Worm (Caenorhabditis elegans) whole organism, late embryonic: Measurements from ENCODE around the gene F26A1.19.

Experiments
- Y22D7AL.16 ChIP-seq: sonication (generic microtip); optimal IDR thresholded peaks from 2 replicates; lab custom pipeline; 2016; ENCODE audit warnings: missing genetic modification characterization, missing compliant biosample characterization
- ama-1 ChIP-seq: fragments of 150-350 bp; optimal IDR thresholded peaks from 2 replicates; lab custom pipeline; 2014
- ceh-19 ChIP-seq: fragments of 200-800 bp; sonication (Bioruptor generic); optimal IDR thresholded peaks from 2 replicates; lab custom pipeline; 2018; ENCODE audit warnings: mild to moderate bottlenecking, missing genetic modification characterization, missing compliant biosample characterization
- ceh-22 ChIP-seq: sonication (generic microtip); optimal IDR thresholded peaks from 2 replicates; lab custom pipeline; 2017; ENCODE audit warnings: missing biosample characterization, missing genetic modification characterization
- ceh-30 ChIP-seq: fragments of 150-350 bp; optimal IDR thresholded peaks from 2 replicates; lab custom pipeline; 2014; ENCODE audit warnings: missing biosample characterization, missing genetic modification characterization
- ceh-34 ChIP-seq: sonication (generic microtip); optimal IDR thresholded peaks from 2 replicates; lab custom pipeline; 2016; ENCODE audit warnings: mild to moderate bottlenecking, missing genetic modification characterization, missing compliant biosample characterization
- ceh-45 ChIP-seq: fragments of 200-800 bp; sonication (Bioruptor generic); IDR thresholded peaks from 2 replicates; pipeline ENCODE4 v1.3.6; 2022; ENCODE audit warnings: missing genetic modification reagents, missing genetic modification characterization, missing compliant biosample characterization
- che-1 ChIP-seq: sonication (generic microtip); optimal IDR thresholded peaks from 2 replicates; lab custom pipeline; 2016; ENCODE audit warnings: mild to moderate bottlenecking, missing genetic modification characterization, missing compliant biosample characterization
- elt-2 ChIP-seq: sonication (generic microtip); optimal IDR thresholded peaks from 2 replicates; lab custom pipeline; 2016; ENCODE audit warnings: missing genetic modification reagents, missing genetic modification characterization, missing compliant biosample characterization
- eyg-1 ChIP-seq: sonication (generic microtip); optimal IDR thresholded peaks from 2 replicates; lab custom pipeline; 2016; ENCODE audit warnings: missing genotype, missing genetic modification characterization, missing compliant biosample characterization
- fax-1 ChIP-seq: sonication (generic microtip); optimal IDR thresholded peaks from 2 replicates; lab custom pipeline; 2016; ENCODE audit warnings: missing genotype, missing genetic modification characterization, missing compliant biosample characterization
- gmeb-2 ChIP-seq: sonication (generic microtip); optimal IDR thresholded peaks from 2 replicates; lab custom pipeline; 2016; ENCODE audit warnings: missing genetic modification characterization, inconsistent platforms, missing compliant biosample characterization
- hlh-15 ChIP-seq: sonication (generic microtip); optimal IDR thresholded peaks from 2 replicates; lab custom pipeline; 2016; ENCODE audit warnings: missing genetic modification characterization, missing compliant biosample characterization
- hlh-30 ChIP-seq: sonication (generic microtip); optimal IDR thresholded peaks from 2 replicates; lab custom pipeline; 2017; ENCODE audit warnings: antibody characterized with exemption, missing genetic modification characterization, missing compliant biosample characterization; ENCODE audit not compliant: insufficient read depth
- hlh-6 ChIP-seq: sonication (generic microtip); optimal IDR thresholded peaks from 2 replicates; lab custom pipeline; 2016; ENCODE audit warnings: missing genotype, missing genetic modification characterization, missing compliant biosample characterization
- lim-6 ChIP-seq: sonication (generic microtip); optimal IDR thresholded peaks from 2 replicates; lab custom pipeline; 2016; ENCODE audit warnings: missing genetic modification characterization, missing compliant biosample characterization
- madf-2 ChIP-seq: sonication (generic microtip); optimal IDR thresholded peaks from 2 replicates; lab custom pipeline; 2017; ENCODE audit warnings: missing genetic modification characterization, missing compliant biosample characterization
- mec-3 ChIP-seq: sonication (generic microtip); optimal IDR thresholded peaks from 2 replicates; lab custom pipeline; 2016; ENCODE audit warnings: borderline replicate concordance, missing genetic modification characterization, missing compliant biosample characterization
- nhr-11 ChIP-seq: fragments of 150-350 bp; optimal IDR thresholded peaks from 2 replicates; lab custom pipeline; 2014; ENCODE audit warnings: missing biosample characterization, missing genetic modification characterization
- nhr-232 ChIP-seq: sonication (generic microtip); optimal IDR thresholded peaks from 2 replicates; lab custom pipeline; 2016; ENCODE audit warnings: missing genetic modification characterization, missing compliant biosample characterization
- npax-4 ChIP-seq: sonication (generic microtip); optimal IDR thresholded peaks from 2 replicates; lab custom pipeline; 2016; ENCODE audit warnings: missing genetic modification characterization, missing compliant biosample characterization
- pat-9 ChIP-seq: fragments of 200-800 bp; sonication (Bioruptor generic); optimal IDR thresholded peaks from 2 replicates; lab custom pipeline; 2018; ENCODE audit warnings: mild to moderate bottlenecking, missing genetic modification characterization, moderate library complexity, missing compliant biosample characterization
- pax-1 ChIP-seq: fragments of 150-350 bp; optimal IDR thresholded peaks from 2 replicates; lab custom pipeline; 2014; ENCODE audit warnings: missing biosample characterization, missing genetic modification characterization
- pha-4 ChIP-seq: fragments of 150-350 bp; optimal IDR thresholded peaks from 2 replicates; lab custom pipeline; 2018; ENCODE audit warnings: missing biosample characterization, missing genetic modification reagents, missing genetic modification characterization
- pros-1 ChIP-seq: fragments of 150-350 bp; optimal IDR thresholded peaks from 2 replicates; lab custom pipeline; 2014; ENCODE audit warnings: missing biosample characterization, missing genetic modification reagents, missing genetic modification characterization
- ref-2 ChIP-seq: sonication (generic microtip); optimal IDR thresholded peaks from 2 replicates; lab custom pipeline; 2016; ENCODE audit warnings: missing genetic modification characterization, missing compliant biosample characterization
- rnt-1 ChIP-seq: sonication (generic microtip); optimal IDR thresholded peaks from 2 replicates; lab custom pipeline; 2016; ENCODE audit warnings: missing genetic modification characterization, missing compliant biosample characterization
- sox-2 ChIP-seq: fragments of 200-800 bp; sonication (Bioruptor generic); IDR thresholded peaks from 2 replicates; pipeline ENCODE4 v1.3.6; 2022; ENCODE audit warnings: missing genetic modification reagents, missing genetic modification characterization, missing compliant biosample characterization
- sox-4 ChIP-seq: sonication (generic microtip); optimal IDR thresholded peaks from 2 replicates; lab custom pipeline; 2017; ENCODE audit warnings: mild to moderate bottlenecking, missing genetic modification characterization, inconsistent platforms, missing compliant biosample characterization
- tbx-7 ChIP-seq: sonication (generic microtip); optimal IDR thresholded peaks from 2 replicates; lab custom pipeline; 2016; ENCODE audit warnings: missing genotype, missing genetic modification characterization, missing compliant biosample characterization
- unc-3 ChIP-seq, 2 experiments: fragments of 200-800 bp in 1 of 2; sonication (Bioruptor generic) in 1 of 2; sonication (generic microtip) in 1 of 2; conservative IDR thresholded peaks in 1 of 2; optimal IDR thresholded peaks in 1 of 2; 2 replicates each; pipeline versions ENCODE4 v1.3.6 to Lab custom; 2016 to 2022; ENCODE audit warnings: missing compliant biosample characterization in 2 of 2, missing genetic modification characterization in 2 of 2, missing genetic modification reagents in 1 of 2
- unc-42 ChIP-seq: sonication (generic microtip); optimal IDR thresholded peaks from 2 replicates; lab custom pipeline; 2016; ENCODE audit warnings: missing genotype, missing genetic modification characterization, missing compliant biosample characterization
- unc-55 ChIP-seq: sonication (generic microtip); optimal IDR thresholded peaks from 2 replicates; lab custom pipeline; 2017; ENCODE audit warnings: missing biosample characterization, missing genetic modification reagents, missing genetic modification characterization
- ztf-16 ChIP-seq: sonication (generic microtip); optimal IDR thresholded peaks from 2 replicates; lab custom pipeline; 2017; ENCODE audit warnings: missing genetic modification characterization, missing compliant biosample characterization

The F26A1.19 gene

DNA sequence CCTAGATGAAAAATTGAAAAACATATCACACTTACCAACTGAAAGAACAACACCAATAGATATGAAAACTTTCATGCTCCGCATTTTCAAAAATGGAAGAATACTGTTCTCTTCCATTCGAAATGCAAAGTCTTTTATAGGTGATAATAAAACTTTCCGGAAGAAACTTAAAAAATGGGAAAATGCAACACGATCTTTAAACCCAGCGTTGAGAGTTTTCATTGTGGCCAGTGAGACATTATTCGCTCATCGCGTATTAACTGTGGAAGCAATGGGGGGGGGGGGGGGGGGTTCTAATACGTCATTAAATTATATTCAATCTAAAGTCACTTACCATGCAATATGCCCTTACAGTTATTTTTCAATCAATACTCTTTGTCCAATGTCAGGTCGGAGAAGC is 6.8 kb downstream of the F26A1.19 start, which contains the start of the genes clec-157 and fkh-5:
TSS of gene clec-157 (minus strand) at position 101 of the 400 bp plus-strand sequence.
TSS of gene fkh-5 (plus strand) at position 336 of the 400 bp plus-strand sequence.
- TF ChIP-seq pros-1 (tag; lab: Kevin White, UChicago) (no peak), nhr-232 (tag; lab: Kevin White, UChicago) (no peak), unc-55 (GFP tag; lab: Kevin White, UChicago) (no peak), ama-1 (lab: Kevin White, UChicago) (no peak), nhr-11 (no peak), pat-9 (tag; lab: Kevin White, UChicago) (no peak), tbx-7 (no peak), elt-2 (tag; lab: Kevin White, UChicago) (no peak), ztf-16 (tag; lab: Kevin White, UChicago) (no peak), hlh-15 (no peak), mec-3 (no peak)

DNA sequence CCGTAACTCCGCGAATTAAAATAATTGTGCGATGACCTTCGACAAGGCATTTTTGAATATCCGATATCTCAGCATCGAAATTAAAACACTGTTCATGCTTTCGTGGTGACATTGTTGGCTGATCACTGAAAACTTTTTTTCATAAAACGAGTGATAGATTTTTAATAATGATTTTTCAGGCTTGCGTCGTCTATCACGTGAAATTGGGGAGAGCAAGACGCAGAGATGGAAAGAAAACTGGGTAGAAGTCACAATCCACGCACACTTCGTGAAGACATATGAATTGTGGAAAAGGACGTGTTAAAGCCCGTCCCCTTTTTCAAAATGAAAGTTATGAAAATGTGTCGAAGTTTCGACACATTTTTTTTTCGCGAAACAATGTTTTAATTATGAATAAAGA is 12.2 kb downstream of the F26A1.19 start, which contains the start of gene nonu-1:
TSS of gene nonu-1 (minus strand) at position 169 of the 400 bp plus-strand sequence.
- TF ChIP-seq hlh-30 (peak; percentile 81), ceh-22 (tag; lab: Kevin White, UChicago) (no peak)
- TF ChIP-seq, all 69 proteins: peak for 1

DNA sequence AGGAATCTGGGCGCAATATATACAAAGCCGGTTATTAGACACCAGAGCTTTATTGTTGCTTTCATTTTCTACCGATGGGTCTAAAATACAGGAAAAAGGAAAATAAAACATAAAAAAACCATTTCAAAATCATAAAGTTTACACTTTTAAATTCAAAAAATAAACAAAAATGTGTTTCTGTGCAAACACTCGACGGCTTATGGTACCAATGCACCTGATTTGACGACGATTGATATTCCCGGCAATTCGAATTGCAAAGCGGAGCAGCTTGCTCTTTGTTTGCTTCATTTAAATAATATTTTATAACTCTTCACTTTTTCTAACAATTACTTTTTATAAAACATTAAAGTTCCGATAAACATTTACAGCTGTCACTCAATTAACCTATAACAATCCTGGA is 12.6 kb downstream of the F26A1.19 start, which contains the start of gene F26A1.1:
TSS of gene F26A1.1 (plus strand) at position 369 of the 400 bp plus-strand sequence.
- TF ChIP-seq gmeb-2 (tag; lab: Kevin White, UChicago) (no peak), madf-2 (no peak), eyg-1 (no peak), unc-42 (tag; lab: Kevin White, UChicago) (no peak), npax-4 (tag; lab: Kevin White, UChicago) (no peak), mec-3 (no peak)

DNA sequence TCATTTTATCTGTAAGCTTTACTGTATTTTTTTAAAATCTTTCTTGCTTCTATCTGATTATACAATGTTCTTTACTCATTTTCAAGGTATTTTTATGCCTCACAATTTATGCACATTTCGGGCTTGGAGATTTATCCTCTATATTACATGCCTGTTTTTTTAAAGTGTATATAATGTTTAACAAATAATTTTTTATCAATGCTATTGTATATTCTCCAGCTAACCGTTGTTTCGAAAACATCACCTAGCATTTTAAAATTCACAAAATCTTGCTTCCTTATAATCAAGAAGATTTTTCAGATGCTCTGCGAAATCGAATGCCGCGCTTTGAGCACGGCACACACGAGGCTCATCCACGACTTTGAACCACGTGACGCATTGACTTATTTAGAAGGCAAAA is 14.5 kb downstream of the F26A1.19 start, which contains the start of gene ced-4:
TSS of gene ced-4 (plus strand) at position 301 of the 400 bp plus-strand sequence.
- TF ChIP-seq che-1 (tag; lab: Kevin White, UChicago): no peak
- no peak for TF ChIP-seq unc-3 (GFP tag; conservative IDR thresholded peaks at IDR 0.05; lab: Robert Waterston, UW)
- TF ChIP-seq unc-3 (tag; optimal IDR thresholded peaks at IDR 0.05; lab: Kevin White, UChicago): no peak
- TF ChIP-seq ceh-34 (tag; lab: Kevin White, UChicago): no peak
- no peak for TF ChIP-seq ref-2 (tag; lab: Kevin White, UChicago)
- TF ChIP-seq sox-4 (tag; lab: Kevin White, UChicago): no peak
- TF ChIP-seq eyg-1: no peak
- no peak for TF ChIP-seq hlh-6 (tag; lab: Kevin White, UChicago)
- TF ChIP-seq Y22D7AL.16: no peak
- no peak for TF ChIP-seq lim-6 (tag; lab: Kevin White, UChicago)
- no peak for TF ChIP-seq fax-1 (tag; lab: Kevin White, UChicago)
- TF ChIP-seq ceh-45 (GFP tag; lab: Robert Waterston, UW): no peak
- no peak for TF ChIP-seq pros-1 (tag; lab: Kevin White, UChicago)
- no peak for TF ChIP-seq sox-2 (GFP tag; lab: Robert Waterston, UW)
- TF ChIP-seq rnt-1 (tag; lab: Kevin White, UChicago): no peak
- no peak for TF ChIP-seq unc-55 (GFP tag; lab: Kevin White, UChicago)
- no peak for TF ChIP-seq ceh-30 (tag; lab: Kevin White, UChicago)

DNA sequence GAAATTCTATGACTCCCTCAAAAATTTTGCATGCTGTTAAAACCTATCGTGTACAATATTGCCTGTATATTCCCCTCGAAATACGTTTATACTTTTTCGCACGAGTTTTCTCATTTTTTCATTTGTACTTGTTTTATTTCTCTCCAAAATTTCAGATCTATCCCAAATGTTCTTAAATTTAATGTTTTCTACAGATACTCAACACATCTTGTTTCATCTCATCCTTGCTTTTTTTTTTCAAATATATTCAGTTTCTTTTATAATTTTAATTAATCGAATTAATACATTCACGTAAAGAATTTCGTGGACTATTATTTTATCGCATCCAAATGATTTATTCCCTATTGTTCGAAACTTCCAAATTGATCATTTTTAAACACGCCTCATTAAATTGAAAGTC is 17.4 kb downstream of the F26A1.19 start, which contains the start of gene C35D10.8:
TSS of gene C35D10.8 (plus strand) at position 301 of the 400 bp plus-strand sequence.
- TF ChIP-seq eyg-1 (no peak), pax-1 (no peak)

DNA sequence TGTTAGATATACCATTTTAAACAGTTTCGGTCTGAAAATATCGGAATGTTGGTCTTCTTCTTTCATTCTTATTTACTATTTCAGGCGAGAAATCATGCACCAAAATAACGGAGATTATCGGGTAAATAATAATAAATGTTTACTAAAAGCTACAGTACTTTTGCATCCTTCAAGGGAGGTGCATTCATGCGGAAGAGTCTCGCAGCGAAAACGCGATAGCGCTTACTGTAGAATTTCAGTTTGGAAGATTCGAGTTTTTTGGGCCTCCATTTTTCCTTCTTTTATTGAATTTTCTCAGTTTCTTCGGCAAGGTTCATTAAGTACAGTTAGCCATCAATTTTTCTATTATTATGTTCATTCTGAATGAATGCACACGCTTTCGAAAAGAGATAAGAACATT is 18.6 kb downstream of the F26A1.19 start, which contains the start of gene C35D10.7:
TSS of gene C35D10.7 (plus strand) at position 85 of the 400 bp plus-strand sequence.
- TF ChIP-seq pha-4 (tag; lab: Kevin White, UChicago): no peak
- no peak for TF ChIP-seq ceh-22 (tag; lab: Kevin White, UChicago)
- TF ChIP-seq ceh-19: no peak
